Fruit fly (Drosophila melanogaster) whole organism, prepupa: ENCODE measurements around the gene Tim17b2.

Experiments used
- CG10669 ChIP-seq: fragments of 200-800 bp; sonication (Bioruptor generic); optimal IDR thresholded peaks from 3 replicates; lab custom pipeline; 2018; ENCODE audit warnings: missing biosample characterization, mild to moderate bottlenecking, missing genetic modification characterization, moderate library complexity
- CG11294 ChIP-seq: fragments of 200-800 bp; sonication (Bioruptor generic); IDR thresholded peaks from 2 replicates; pipeline ENCODE4 v1.3.6; 2022; ENCODE audit warnings: missing biosample characterization, missing genetic modification characterization
- CG3919 ChIP-seq: fragments of 200-800 bp; sonication (Bioruptor generic); optimal IDR thresholded peaks from 3 replicates; lab custom pipeline; 2016; ENCODE audit warnings: missing biosample characterization, missing genetic modification characterization
- CG6792 ChIP-seq: fragments of 200-800 bp; sonication (Bioruptor generic); optimal IDR thresholded peaks from 3 replicates; lab custom pipeline; 2016; ENCODE audit warnings: missing biosample characterization, missing genetic modification characterization
- CG8632 ChIP-seq: fragments of 200-800 bp; sonication (Bioruptor generic); optimal IDR thresholded peaks from 3 replicates; lab custom pipeline; 2016; ENCODE audit warnings: missing biosample characterization, missing genetic modification characterization
- Ets21C ChIP-seq: fragments of 200-800 bp; sonication (Bioruptor generic); optimal IDR thresholded peaks from 3 replicates; lab custom pipeline; 2016; ENCODE audit warnings: missing biosample characterization, missing genetic modification characterization
- Ets96B ChIP-seq: fragments of 200-800 bp; optimal IDR thresholded peaks from 2 replicates; lab custom pipeline; 2019; ENCODE audit warnings: missing biosample characterization, mild to moderate bottlenecking, missing genetic modification characterization, moderate library complexity
- Hr38 ChIP-seq: sonication (Bioruptor generic); optimal IDR thresholded peaks from 2 replicates; lab custom pipeline; 2016; ENCODE audit warnings: missing biosample characterization, missing genetic modification characterization
- Hr39 ChIP-seq: fragments of 200-800 bp; sonication (Bioruptor generic); optimal IDR thresholded peaks from 2 replicates; lab custom pipeline; 2016; ENCODE audit warnings: missing biosample characterization, missing genetic modification characterization
- Sox102F ChIP-seq: fragments of 200-800 bp; sonication (Bioruptor generic); optimal IDR thresholded peaks from 2 replicates; lab custom pipeline; 2016; ENCODE audit warnings: missing biosample characterization, mild to moderate bottlenecking, missing genetic modification characterization
- dac ChIP-seq: fragments of 200-800 bp; sonication (Bioruptor generic); optimal IDR thresholded peaks from 2 replicates; lab custom pipeline; 2017; ENCODE audit warnings: missing biosample characterization, mild to moderate bottlenecking, missing genetic modification characterization
- eg ChIP-seq: fragments of 200-800 bp; sonication (Bioruptor generic); IDR thresholded peaks from 3 replicates; pipeline ENCODE4 v1.3.6; 2022; ENCODE audit warnings: missing biosample characterization, missing genetic modification characterization
- fd59A ChIP-seq: fragments of 200-800 bp; sonication (Bioruptor generic); optimal IDR thresholded peaks from 2 replicates; lab custom pipeline; 2017; ENCODE audit warnings: missing biosample characterization, mild to moderate bottlenecking, missing genetic modification characterization, missing genetic modification reagents

- TF ChIP-seq CG8632 (GFP tag; lab: Kevin White, UChicago), result no peak
- TF ChIP-seq fd59A (GFP tag; lab: Kevin White, UChicago), result no peak
- TF ChIP-seq eg (GFP tag; lab: Robert Waterston, UW), result no peak
- no peak for TF ChIP-seq CG6792
- TF ChIP-seq Ets96B, result no peak
- TF ChIP-seq CG10669, result no peak
- TF ChIP-seq CG3919 (GFP tag; lab: Kevin White, UChicago), result no peak
- no peak for TF ChIP-seq Hr38 (GFP tag; lab: Kevin White, UChicago)
- TF ChIP-seq Ets21C (GFP tag; lab: Kevin White, UChicago), result no peak
- TF ChIP-seq CG11294 (GFP tag; lab: Robert Waterston, UW), result no peak
- no peak for TF ChIP-seq Sox102F (GFP tag; lab: Kevin White, UChicago)
- no peak for TF ChIP-seq dac (GFP tag; lab: Kevin White, UChicago)
- TF ChIP-seq Hr39 (GFP tag; lab: Kevin White, UChicago), result no peak
Observed at dm6 chr2L:15478159-15478591, 6.4 kb upstream of the Tim17b2 start, which contains the start of gene sna.
